Worm (Caenorhabditis elegans): ENCODE results near the gene F07D3.3.

ce11 chrV:9416624-9417023 lies 45.9 kb downstream of the F07D3.3 start, which contains the start of gene F36D4.1:
- TF ChIP-seq med-1 (GFP tag; optimal IDR thresholded peaks at IDR 0.05; ENCODE audit: insufficient read depth) (no peak), cog-1 (tag; optimal IDR thresholded peaks at IDR 0.05) (no peak), tab-1 (GFP tag; IDR thresholded peaks at IDR 0.05) (no peak), ztf-23 (GFP tag; IDR thresholded peaks at IDR 0.05) (no peak), T22C8.4 (GFP tag; IDR thresholded peaks at IDR 0.05) (no peak), flt-1 (GFP tag; IDR thresholded peaks at IDR 0.05) (no peak)

Measured in whole organism, midembryonic.